Worm (Caenorhabditis elegans): ENCODE data around the gene fbxa-72.

The fbxa-72 gene

ce11 chrV:676550-677084, at the start of gene fbxa-72, which contains the start of gene srx-21:
Gene fbxa-72, minus strand, starts transcription at chrV:676753.
Gene srx-21, plus strand, starts transcription at chrV:677034.
- TF ChIP-seq nhr-77 (tag; optimal IDR thresholded peaks at IDR 0.05): no peak
- peak; percentile 42 for TF ChIP-seq nhr-25 (tag; optimal IDR thresholded peaks at IDR 0.05)
- TF ChIP-seq unc-55 (GFP tag; optimal IDR thresholded peaks at IDR 0.05): no peak
- peak; percentile 70 for TF ChIP-seq fos-1 (tag; optimal IDR thresholded peaks at IDR 0.05)
- TF ChIP-seq aly-2 (tag; optimal IDR thresholded peaks at IDR 0.05): no peak
- TF ChIP-seq peb-1 (tag; optimal IDR thresholded peaks at IDR 0.05): no peak
- no peak for TF ChIP-seq ztf-11 (tag; optimal IDR thresholded peaks at IDR 0.05)
- TF ChIP-seq sma-9 (GFP tag; optimal IDR thresholded peaks at IDR 0.05): no peak
- no peak for TF ChIP-seq sma-9 (tag; optimal IDR thresholded peaks at IDR 0.05)
- TF ChIP-seq nhr-6 (tag; optimal IDR thresholded peaks at IDR 0.05): no peak

- TF ChIP-seq mdl-1 (tag; optimal IDR thresholded peaks at IDR 0.05) (no peak), Y55F3AM.14 (GFP tag; optimal IDR thresholded peaks at IDR 0.05) (peak; percentile 27), lsy-2 (tag; optimal IDR thresholded peaks at IDR 0.05) (peak in 1 of 2 experiments; percentile 29), crh-2 (tag; optimal IDR thresholded peaks at IDR 0.05) (peak; percentile 14), ama-1 (optimal IDR thresholded peaks at IDR 0.05) (peak; percentile 94), unc-39 (tag; optimal IDR thresholded peaks at IDR 0.05) (no peak)
Observed at ce11 chrV:725807-726572, 49.4 kb upstream of the fbxa-72 start.

DNA sequence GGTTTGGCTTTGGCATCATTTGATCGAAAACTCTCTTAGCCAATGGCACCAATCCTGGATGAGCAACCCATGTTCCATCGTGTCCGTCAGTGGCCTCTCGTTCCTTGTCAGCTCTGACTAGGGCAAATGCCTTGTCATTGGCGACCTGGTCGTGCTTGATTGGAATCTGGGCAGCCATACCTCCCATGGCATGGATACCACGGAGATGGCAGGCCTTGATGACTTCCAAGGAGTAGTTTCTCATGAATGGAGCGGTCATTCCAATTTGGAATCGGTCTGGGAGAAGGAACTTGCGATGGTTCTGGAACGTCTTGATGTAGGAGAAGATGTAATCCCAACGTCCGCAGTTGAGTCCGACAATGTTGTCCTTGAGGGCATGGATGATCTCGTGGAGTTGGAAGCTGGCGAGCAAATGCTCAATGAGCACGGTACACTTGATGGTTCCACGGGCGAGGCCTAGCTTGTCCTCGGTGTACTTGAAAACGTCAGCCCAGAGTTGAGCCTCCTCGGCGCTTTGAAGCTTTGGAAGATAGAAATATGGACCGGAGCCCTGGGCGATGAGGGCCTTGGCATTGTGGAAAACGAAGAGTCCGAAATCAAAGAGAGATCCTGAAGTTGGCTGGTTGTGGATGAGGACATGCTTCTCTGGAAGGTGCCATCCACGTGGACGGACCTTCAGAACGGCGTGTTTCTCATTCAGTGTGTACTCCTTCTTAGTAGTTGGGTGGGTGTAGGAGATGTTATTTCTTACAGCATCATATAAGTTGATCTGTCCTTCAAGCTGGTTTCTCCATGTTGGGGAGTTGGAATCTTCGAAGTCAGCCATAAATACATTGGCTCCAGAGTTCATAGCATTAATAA, 48.6 kb upstream of the fbxa-72 start:
- no peak for TF ChIP-seq skn-1 (tag; optimal IDR thresholded peaks at IDR 0.05)
- TF ChIP-seq R02D3.7 (tag; optimal IDR thresholded peaks at IDR 0.05): no peak
- TF ChIP-seq unc-39 (tag; optimal IDR thresholded peaks at IDR 0.05): no peak
- peak; percentile 35 for TF ChIP-seq nhr-129 (tag; optimal IDR thresholded peaks at IDR 0.05)
- TF ChIP-seq F13H6.1 (tag; optimal IDR thresholded peaks at IDR 0.05): no peak
- TF ChIP-seq ama-1 (optimal IDR thresholded peaks at IDR 0.05): peak; percentile 92
- no peak for TF ChIP-seq unc-62 (GFP tag; optimal IDR thresholded peaks at IDR 0.05)
- no peak for TF ChIP-seq fos-1 (tag; optimal IDR thresholded peaks at IDR 0.05)
- no peak for TF ChIP-seq aly-2 (tag; optimal IDR thresholded peaks at IDR 0.05)
- no peak for TF ChIP-seq nhr-237 (tag; optimal IDR thresholded peaks at IDR 0.05)
- TF ChIP-seq nhr-23 (tag; optimal IDR thresholded peaks at IDR 0.05): no peak
- peak; percentile 14 for TF ChIP-seq Y55F3AM.14 (GFP tag; optimal IDR thresholded peaks at IDR 0.05)
- TF ChIP-seq sma-9 (GFP tag; optimal IDR thresholded peaks at IDR 0.05): peak; percentile 41
- no peak for TF ChIP-seq sma-9 (tag; optimal IDR thresholded peaks at IDR 0.05)
- TF ChIP-seq nhr-25 (tag; optimal IDR thresholded peaks at IDR 0.05): no peak
- peak; percentile 16 for TF ChIP-seq nhr-21 (tag; optimal IDR thresholded peaks at IDR 0.05)
- no peak for TF ChIP-seq ztf-1 (GFP tag; conservative IDR thresholded peaks at IDR 0.05)
- TF ChIP-seq mbf-1 (tag; optimal IDR thresholded peaks at IDR 0.05): no peak
- TF ChIP-seq alr-1 (tag; optimal IDR thresholded peaks at IDR 0.05): no peak
- no peak for TF ChIP-seq blmp-1 (tag; optimal IDR thresholded peaks at IDR 0.05; ENCODE audit: insufficient read depth)
- no peak for TF ChIP-seq elt-3 (tag; optimal IDR thresholded peaks at IDR 0.05)
- no peak for TF ChIP-seq unc-55 (GFP tag; optimal IDR thresholded peaks at IDR 0.05)
- TF ChIP-seq lin-11 (tag; optimal IDR thresholded peaks at IDR 0.05): peak; percentile 13

- TF ChIP-seq mdl-1 (tag; optimal IDR thresholded peaks at IDR 0.05) (no peak), nhr-77 (tag; optimal IDR thresholded peaks at IDR 0.05) (no peak), unc-39 (tag; optimal IDR thresholded peaks at IDR 0.05) (no peak), peb-1 (tag; optimal IDR thresholded peaks at IDR 0.05) (no peak), ztf-4 (tag; optimal IDR thresholded peaks at IDR 0.05) (no peak), ceh-16 (tag; optimal IDR thresholded peaks at IDR 0.05) (no peak), sma-3 (GFP tag; optimal IDR thresholded peaks at IDR 0.05) (peak; percentile 31)
Observed at ce11 chrV:724470-724890, 47.9 kb upstream of the fbxa-72 start.
